Worm (Caenorhabditis elegans): ENCODE data around the gene math-26.
"Not testable (repeated sequence)": the region's sequence is repeated elsewhere in the genome, so short reads cannot be mapped to it uniquely, and the experiment has no call there.

math-26 gene

DNA sequence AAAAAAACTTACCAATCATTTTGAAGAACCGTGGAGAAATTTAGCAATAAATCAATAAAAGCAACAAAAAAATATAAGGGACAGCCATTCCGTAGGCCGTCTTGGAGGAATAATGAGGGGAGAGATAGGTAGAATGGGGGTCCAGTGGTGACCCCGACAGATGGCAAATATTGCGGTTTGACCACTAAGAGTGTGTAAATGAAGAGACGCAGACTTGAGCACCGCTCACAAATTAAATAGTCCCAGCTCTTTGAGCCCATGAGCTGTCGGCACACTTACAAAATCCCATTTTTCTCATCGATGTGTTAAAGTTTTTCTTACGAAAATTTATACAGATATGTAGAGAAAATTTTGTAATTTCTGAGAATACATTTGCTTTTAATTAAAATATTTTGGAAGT is 49.3 kb downstream of the math-26 start, which contains the start of gene fbxa-3:
Gene fbxa-3 (minus strand): TSS at position 101 of the 400 bp plus-strand sequence.
- no peak for TF ChIP-seq unc-62 (GFP tag; optimal IDR thresholded peaks at IDR 0.05)

DNA sequence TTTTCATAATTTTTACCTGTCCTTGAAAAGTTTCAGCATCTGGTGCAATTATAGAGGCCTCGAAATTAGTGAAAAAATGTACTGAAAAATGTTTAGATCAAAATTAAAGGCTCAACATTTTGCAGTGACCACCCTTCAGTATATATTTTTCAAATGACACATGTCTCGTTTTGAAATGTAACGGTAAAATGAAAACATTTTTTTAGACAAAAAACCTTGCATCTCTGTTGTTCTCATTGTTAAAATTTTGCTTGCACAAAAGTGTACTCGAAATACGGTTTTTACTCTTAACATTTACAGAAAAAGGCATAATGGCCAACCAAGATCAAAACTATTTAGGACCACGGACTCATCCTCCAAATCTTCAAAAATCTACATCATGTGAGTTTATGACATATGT is 52.9 kb downstream of the math-26 start, which contains the start of gene math-41:
Gene math-41 (plus strand): TSS at position 301 of the 400 bp plus-strand sequence.
- TF ChIP-seq unc-62 (GFP tag; optimal IDR thresholded peaks at IDR 0.05) = not testable (repeated sequence)

Measured in whole organism, dauer.